Worm (Caenorhabditis elegans) whole organism, midembryonic: Measurements from ENCODE around the gene M28.9.

ENCODE experiments used
- T22C8.4 ChIP-seq: fragments of 200-800 bp; sonication (Bioruptor generic); IDR thresholded peaks from 2 replicates; pipeline ENCODE4 v1.3.6; 2022; ENCODE audit warnings: missing genetic modification characterization, missing compliant biosample characterization
- cog-1 ChIP-seq: sonication (generic microtip); optimal IDR thresholded peaks from 2 replicates; lab custom pipeline; 2016; ENCODE audit warnings: missing genetic modification characterization, missing compliant biosample characterization
- flt-1 ChIP-seq: fragments of 200-800 bp; sonication (Bioruptor generic); IDR thresholded peaks from 2 replicates; pipeline ENCODE4 v1.3.6; 2022; ENCODE audit warnings: missing genetic modification characterization, missing compliant biosample characterization
- klf-2 ChIP-seq: fragments of 200-800 bp; sonication (Bioruptor generic); conservative IDR thresholded peaks from 2 replicates; pipeline ENCODE4 v1.3.6; 2022; ENCODE audit warnings: missing genetic modification reagents, missing genetic modification characterization, missing compliant biosample characterization
- med-1 ChIP-seq: sonication (generic microtip); optimal IDR thresholded peaks from 2 replicates; lab custom pipeline; 2017; ENCODE audit warnings: missing genetic modification characterization, mild to moderate bottlenecking, missing compliant biosample characterization, antibody characterized with exemption, missing genetic modification reagents; ENCODE audit not compliant: insufficient read depth
- ref-1 ChIP-seq: fragments of 200-800 bp; sonication (Bioruptor generic); conservative IDR thresholded peaks from 2 replicates; pipeline ENCODE4 v1.3.6; 2022; ENCODE audit warnings: missing genetic modification reagents, missing genetic modification characterization, missing compliant biosample characterization
- tab-1 ChIP-seq: fragments of 200-800 bp; sonication (Bioruptor generic); IDR thresholded peaks from 2 replicates; pipeline ENCODE4 v1.3.6; 2022; ENCODE audit warnings: missing genetic modification characterization, missing compliant biosample characterization
- ztf-23 ChIP-seq: fragments of 200-800 bp; sonication (Bioruptor generic); IDR thresholded peaks from 2 replicates; pipeline ENCODE4 v1.3.6; 2022; ENCODE audit warnings: missing genetic modification reagents, missing genetic modification characterization, missing compliant biosample characterization
- ztf-29 ChIP-seq: fragments of 200-800 bp; sonication (Bioruptor generic); IDR thresholded peaks from 2 replicates; pipeline ENCODE4 v1.3.6; 2022; ENCODE audit warnings: missing genetic modification reagents, missing genetic modification characterization, missing compliant biosample characterization

M28.9 gene

DNA sequence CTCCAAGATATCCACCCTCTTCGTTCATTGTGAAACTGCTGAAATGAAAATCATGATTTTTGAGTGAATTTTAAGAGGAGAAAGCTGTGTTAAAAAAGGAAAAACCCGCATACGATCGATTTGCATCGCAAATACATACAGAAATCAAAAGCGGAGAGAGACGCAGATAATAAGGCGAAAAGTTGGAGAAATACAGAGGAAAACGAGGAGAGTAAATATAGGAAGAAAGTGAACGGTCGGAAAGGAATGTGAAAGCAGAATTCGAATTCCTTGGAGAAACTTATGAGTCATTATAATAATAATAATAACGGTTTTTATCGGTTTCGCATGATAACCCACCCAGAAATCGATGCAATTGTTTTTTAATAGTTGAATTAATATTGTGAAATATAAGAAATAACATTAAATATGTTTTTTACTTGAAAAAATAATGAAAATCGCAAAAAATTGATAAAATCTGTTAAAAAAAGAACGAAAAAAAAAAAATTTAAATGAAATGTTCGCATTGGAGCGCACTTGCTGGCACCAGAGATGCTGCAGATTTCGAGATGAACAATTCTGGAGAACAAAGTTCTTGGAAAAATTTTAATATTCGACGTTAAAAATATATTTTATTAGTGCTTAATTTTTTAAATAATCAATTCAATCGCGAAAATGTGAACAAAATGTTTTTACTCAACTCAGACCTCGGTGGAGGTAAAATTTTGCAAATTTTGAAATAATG is 31.8 kb upstream of the M28.9 start, which contains the start of gene ccm-3:
Gene ccm-3 (minus strand): TSS at position 38 of the 724 bp plus-strand sequence.
- TF ChIP-seq ref-1 (GFP tag; lab: Robert Waterston, UW) (no peak), flt-1 (GFP tag; lab: Robert Waterston, UW) (no peak), ztf-29 (GFP tag; lab: Robert Waterston, UW) (no peak), klf-2 (GFP tag; lab: Robert Waterston, UW) (no peak), med-1 (GFP tag; lab: Kevin White, UChicago) (no peak), tab-1 (GFP tag; lab: Robert Waterston, UW) (no peak), cog-1 (tag; lab: Kevin White, UChicago) (no peak), T22C8.4 (GFP tag; lab: Robert Waterston, UW) (no peak), ztf-23 (GFP tag; lab: Robert Waterston, UW) (no peak)

DNA sequence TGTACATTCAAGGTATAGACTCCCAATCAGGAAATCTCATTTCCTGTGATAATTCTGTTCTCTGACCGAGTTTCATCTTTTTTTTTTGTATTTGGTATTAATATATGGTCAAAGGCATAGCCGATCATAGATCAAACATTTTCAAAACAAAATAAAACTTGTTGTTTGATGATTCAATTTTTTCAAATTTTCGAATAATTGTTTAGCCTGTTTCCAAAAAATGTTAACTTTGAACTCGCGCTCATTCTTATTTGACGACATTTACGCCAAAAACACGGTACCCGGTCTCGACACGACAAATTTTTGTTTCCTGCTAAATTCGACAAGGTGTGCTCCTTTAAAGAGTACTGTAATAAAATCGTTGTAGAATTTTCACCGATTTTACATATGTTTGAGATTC is 30.4 kb upstream of the M28.9 start:
- TF ChIP-seq ref-1 (GFP tag; lab: Robert Waterston, UW): no peak
- TF ChIP-seq klf-2 (GFP tag; lab: Robert Waterston, UW): no peak

ce11 chrII:10612743-10613142 is 26.5 kb upstream of the M28.9 start, which contains the start of gene C14A4.12:
Gene C14A4.12 (plus strand): TSS chrII:10613043.
- TF ChIP-seq ztf-23 (GFP tag; lab: Robert Waterston, UW) (no peak), ztf-29 (GFP tag; lab: Robert Waterston, UW) (no peak), ref-1 (GFP tag; lab: Robert Waterston, UW) (no peak), med-1 (GFP tag; lab: Kevin White, UChicago) (no peak), flt-1 (GFP tag; lab: Robert Waterston, UW) (no peak), tab-1 (GFP tag; lab: Robert Waterston, UW) (no peak), cog-1 (tag; lab: Kevin White, UChicago) (no peak), klf-2 (GFP tag; lab: Robert Waterston, UW) (no peak), T22C8.4 (GFP tag; lab: Robert Waterston, UW) (no peak)

ce11 chrII:10618157-10618556 is 21.1 kb upstream of the M28.9 start, which contains the start of gene C14A4.13:
Gene C14A4.13 (plus strand): TSS chrII:10618457.
- TF ChIP-seq flt-1 (GFP tag; lab: Robert Waterston, UW): no peak
- TF ChIP-seq ref-1 (GFP tag; lab: Robert Waterston, UW): no peak
- no peak for TF ChIP-seq med-1 (GFP tag; lab: Kevin White, UChicago)
- TF ChIP-seq ztf-23 (GFP tag; lab: Robert Waterston, UW): no peak
- TF ChIP-seq cog-1 (tag; lab: Kevin White, UChicago): no peak
- TF ChIP-seq tab-1 (GFP tag; lab: Robert Waterston, UW): no peak
- TF ChIP-seq klf-2 (GFP tag; lab: Robert Waterston, UW): no peak
- TF ChIP-seq T22C8.4 (GFP tag; lab: Robert Waterston, UW): no peak
- TF ChIP-seq ztf-29 (GFP tag; lab: Robert Waterston, UW): no peak

DNA sequence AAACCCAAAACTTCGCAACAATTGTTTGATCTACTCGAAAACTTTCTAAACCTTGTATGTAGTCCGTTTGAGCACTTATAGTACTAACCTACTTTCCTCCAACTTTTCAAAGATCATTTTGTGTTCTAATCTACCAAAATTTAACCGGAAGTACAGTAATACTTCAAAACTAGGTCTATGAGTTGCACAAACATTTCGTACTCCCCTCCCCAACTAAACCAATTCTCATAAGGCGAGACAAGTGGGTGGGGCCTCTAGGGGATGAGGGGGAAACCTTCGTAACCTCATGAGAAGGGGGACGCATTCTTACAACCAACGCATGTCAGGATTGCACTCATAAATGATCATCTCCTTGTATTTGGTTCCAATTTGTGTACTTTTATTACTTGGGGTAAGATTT is 17.2 kb upstream of the M28.9 start, which contains the start of gene cutl-9:
Gene cutl-9 (plus strand): TSS at position 301 of the 400 bp plus-strand sequence.
- TF ChIP-seq flt-1 (GFP tag; lab: Robert Waterston, UW) (no peak), ref-1 (GFP tag; lab: Robert Waterston, UW) (no peak), T22C8.4 (GFP tag; lab: Robert Waterston, UW) (no peak), ztf-29 (GFP tag; lab: Robert Waterston, UW) (no peak), tab-1 (GFP tag; lab: Robert Waterston, UW) (no peak), med-1 (GFP tag; lab: Kevin White, UChicago) (no peak), ztf-23 (GFP tag; lab: Robert Waterston, UW) (no peak), klf-2 (GFP tag; lab: Robert Waterston, UW) (no peak), cog-1 (tag; lab: Kevin White, UChicago) (no peak)

- no peak for TF ChIP-seq ztf-29 (GFP tag; lab: Robert Waterston, UW)
- TF ChIP-seq ref-1 (GFP tag; lab: Robert Waterston, UW): no peak
These were observed 12.1 kb upstream of the M28.9 start for ce11 chrII:10627086-10627485.

ce11 chrII:10627963-10628362 is 11.2 kb upstream of the M28.9 start, which contains the start of gene M28.8:
Gene M28.8 (plus strand): TSS chrII:10628263.
- TF ChIP-seq ref-1 (GFP tag; lab: Robert Waterston, UW): no peak
- no peak for TF ChIP-seq cog-1 (tag; lab: Kevin White, UChicago)
- TF ChIP-seq T22C8.4 (GFP tag; lab: Robert Waterston, UW): no peak
- no peak for TF ChIP-seq klf-2 (GFP tag; lab: Robert Waterston, UW)
- TF ChIP-seq ztf-29 (GFP tag; lab: Robert Waterston, UW): no peak
- TF ChIP-seq ztf-23 (GFP tag; lab: Robert Waterston, UW): no peak
- TF ChIP-seq flt-1 (GFP tag; lab: Robert Waterston, UW): no peak
- no peak for TF ChIP-seq med-1 (GFP tag; lab: Kevin White, UChicago)
- TF ChIP-seq tab-1 (GFP tag; lab: Robert Waterston, UW): no peak

DNA sequence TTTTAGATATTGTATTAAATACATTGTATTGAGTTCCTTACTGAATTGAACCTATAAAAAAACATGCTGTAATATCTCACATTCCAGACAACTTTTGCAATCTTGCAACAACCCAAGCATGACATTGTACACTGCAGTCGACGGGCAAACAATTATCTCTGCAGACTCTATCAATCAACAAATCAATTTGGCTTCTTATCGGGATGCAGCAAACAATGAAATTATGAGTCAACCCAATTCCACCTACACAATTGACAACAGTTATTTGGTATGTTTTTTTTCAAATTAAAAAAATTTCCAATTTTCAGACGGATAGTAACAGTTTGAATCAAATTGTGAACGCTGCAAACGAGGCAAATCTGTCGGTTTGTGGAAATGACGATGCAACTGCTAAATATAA is 8.3 kb upstream of the M28.9 start:
- no peak for TF ChIP-seq cog-1 (tag; lab: Kevin White, UChicago)
- no peak for TF ChIP-seq tab-1 (GFP tag; lab: Robert Waterston, UW)
- no peak for TF ChIP-seq ref-1 (GFP tag; lab: Robert Waterston, UW)
- TF ChIP-seq ztf-23 (GFP tag; lab: Robert Waterston, UW): no peak
- TF ChIP-seq med-1 (GFP tag; lab: Kevin White, UChicago): no peak
- no peak for TF ChIP-seq flt-1 (GFP tag; lab: Robert Waterston, UW)
- TF ChIP-seq T22C8.4 (GFP tag; lab: Robert Waterston, UW): no peak
- TF ChIP-seq ztf-29 (GFP tag; lab: Robert Waterston, UW): no peak
- TF ChIP-seq klf-2 (GFP tag; lab: Robert Waterston, UW): no peak

- TF ChIP-seq flt-1 (GFP tag; lab: Robert Waterston, UW): no peak
- TF ChIP-seq cog-1 (tag; lab: Kevin White, UChicago): no peak
- TF ChIP-seq T22C8.4 (GFP tag; lab: Robert Waterston, UW): no peak
- TF ChIP-seq klf-2 (GFP tag; lab: Robert Waterston, UW): no peak
- no peak for TF ChIP-seq ztf-29 (GFP tag; lab: Robert Waterston, UW)
- TF ChIP-seq tab-1 (GFP tag; lab: Robert Waterston, UW): no peak
- no peak for TF ChIP-seq ref-1 (GFP tag; lab: Robert Waterston, UW)
- no peak for TF ChIP-seq ztf-23 (GFP tag; lab: Robert Waterston, UW)
- TF ChIP-seq med-1 (GFP tag; lab: Kevin White, UChicago): no peak
These were observed 4.2 kb downstream of the M28.9 start, which contains the start of gene M28.4 for ce11 chrII:10643403-10643802. Gene M28.4 (plus strand): TSS chrII:10643703.
